Fruit fly (Drosophila melanogaster): Measurements from ENCODE around the gene CG12985.

- TF ChIP-seq spab (GFP tag; optimal IDR thresholded peaks at IDR 0.05) (no peak), Hr4 (GFP tag; optimal IDR thresholded peaks at IDR 0.05) (peak; percentile 71), net (GFP tag; optimal IDR thresholded peaks at IDR 0.05) (peak; percentile 12), CG11902 (GFP tag; optimal IDR thresholded peaks at IDR 0.05) (no peak)
These were observed 31.0 kb downstream of the CG12985 start for dm6 chrX:17914508-17914907.
